Fruit fly (Drosophila melanogaster) whole organism, prepupa: ENCODE results near the gene CG17271.

Experiments used
- CG10631 ChIP-seq: fragments of 200-800 bp; sonication (Bioruptor generic); optimal IDR thresholded peaks from 2 replicates; lab custom pipeline; 2016; ENCODE audit warnings: missing biosample characterization, missing genetic modification characterization
- CG10669 ChIP-seq: fragments of 200-800 bp; sonication (Bioruptor generic); optimal IDR thresholded peaks from 3 replicates; lab custom pipeline; 2018; ENCODE audit warnings: missing biosample characterization, mild to moderate bottlenecking, missing genetic modification characterization, moderate library complexity
- CG11294 ChIP-seq: fragments of 200-800 bp; sonication (Bioruptor generic); IDR thresholded peaks from 2 replicates; pipeline ENCODE4 v1.3.6; 2022; ENCODE audit warnings: missing biosample characterization, missing genetic modification characterization
- CG11762 ChIP-seq: fragments of 200-800 bp; sonication (Bioruptor generic); optimal IDR thresholded peaks from 3 replicates; lab custom pipeline; 2016; ENCODE audit warnings: missing biosample characterization, missing genetic modification characterization; ENCODE audit not compliant: insufficient read depth
- CG11902 ChIP-seq: fragments of 200-800 bp; sonication (Bioruptor generic); optimal IDR thresholded peaks from 3 replicates; lab custom pipeline; 2016; ENCODE audit warnings: missing biosample characterization, missing genetic modification characterization
- CG15336 ChIP-seq: fragments of 200-800 bp; sonication (Bioruptor generic); IDR thresholded peaks from 2 replicates; pipeline ENCODE4 v1.3.6; 2022; ENCODE audit warnings: missing biosample characterization, missing genetic modification characterization
- CG1621 ChIP-seq: fragments of 200-800 bp; sonication (Bioruptor generic); optimal IDR thresholded peaks from 3 replicates; lab custom pipeline; 2018; ENCODE audit warnings: missing biosample characterization, mild to moderate bottlenecking, missing genetic modification characterization
- CG16779 ChIP-seq: fragments of 200-800 bp; sonication (Bioruptor generic); optimal IDR thresholded peaks from 3 replicates; lab custom pipeline; 2017; ENCODE audit warnings: missing biosample characterization, mild to moderate bottlenecking, missing genetic modification characterization
- CG3032 ChIP-seq: fragments of 200-800 bp; optimal IDR thresholded peaks from 2 replicates; lab custom pipeline; 2019; ENCODE audit warnings: missing biosample characterization, mild to moderate bottlenecking, missing genetic modification characterization, moderate library complexity
- CG31627 ChIP-seq: fragments of 200-800 bp; sonication (Bioruptor generic); optimal IDR thresholded peaks from 3 replicates; lab custom pipeline; 2016; ENCODE audit warnings: missing biosample characterization, missing genetic modification characterization
- CG32006 ChIP-seq: fragments of 200-800 bp; sonication (Bioruptor generic); optimal IDR thresholded peaks from 3 replicates; lab custom pipeline; 2017; ENCODE audit warnings: missing biosample characterization, mild to moderate bottlenecking, missing genetic modification characterization
- CG34406 ChIP-seq: fragments of 200-800 bp; sonication (Bioruptor generic); optimal IDR thresholded peaks from 3 replicates; lab custom pipeline; 2016; ENCODE audit warnings: missing biosample characterization, missing genetic modification characterization
- CG3919 ChIP-seq: fragments of 200-800 bp; sonication (Bioruptor generic); optimal IDR thresholded peaks from 3 replicates; lab custom pipeline; 2016; ENCODE audit warnings: missing biosample characterization, missing genetic modification characterization
- CG4318 ChIP-seq: fragments of 200-800 bp; sonication (Bioruptor generic); optimal IDR thresholded peaks from 3 replicates; lab custom pipeline; 2017; ENCODE audit warnings: missing biosample characterization, mild to moderate bottlenecking, missing genetic modification characterization
- CG6792 ChIP-seq: fragments of 200-800 bp; sonication (Bioruptor generic); optimal IDR thresholded peaks from 3 replicates; lab custom pipeline; 2016; ENCODE audit warnings: missing biosample characterization, missing genetic modification characterization
- CG6808 ChIP-seq: fragments of 200-800 bp; sonication (Bioruptor generic); optimal IDR thresholded peaks from 3 replicates; lab custom pipeline; 2017; ENCODE audit warnings: missing biosample characterization, missing genetic modification characterization, mild to moderate bottlenecking, moderate library complexity, missing genetic modification reagents
- CG6854 ChIP-seq: fragments of 200-800 bp; sonication (Bioruptor generic); optimal IDR thresholded peaks from 2 replicates; lab custom pipeline; 2017; ENCODE audit warnings: missing biosample characterization, mild to moderate bottlenecking, missing genetic modification characterization
- CG8119 ChIP-seq: fragments of 200-800 bp; sonication (Bioruptor generic); IDR thresholded peaks from 3 replicates; pipeline ENCODE4 v1.3.6; 2022; ENCODE audit warnings: missing biosample characterization, missing genetic modification characterization
- CG8319 ChIP-seq: fragments of 200-800 bp; sonication (Bioruptor generic); optimal IDR thresholded peaks from 3 replicates; lab custom pipeline; 2016; ENCODE audit warnings: missing biosample characterization, missing genetic modification characterization
- CG8632 ChIP-seq: fragments of 200-800 bp; sonication (Bioruptor generic); optimal IDR thresholded peaks from 3 replicates; lab custom pipeline; 2016; ENCODE audit warnings: missing biosample characterization, missing genetic modification characterization
- CG9139 ChIP-seq: fragments of 200-800 bp; sonication (Bioruptor generic); optimal IDR thresholded peaks from 3 replicates; lab custom pipeline; 2017; ENCODE audit warnings: missing biosample characterization, mild to moderate bottlenecking, missing genetic modification characterization
- Eip75B ChIP-seq: fragments of 200-800 bp; sonication (Bioruptor generic); optimal IDR thresholded peaks from 3 replicates; lab custom pipeline; 2016; ENCODE audit warnings: missing biosample characterization, missing genetic modification characterization
- Eip78C ChIP-seq: fragments of 200-800 bp; sonication (Bioruptor generic); peaks from one replicate; lab custom pipeline; 2016; ENCODE audit warnings: missing biosample characterization, missing genetic modification characterization
- Hr38 ChIP-seq: sonication (Bioruptor generic); optimal IDR thresholded peaks from 2 replicates; lab custom pipeline; 2016; ENCODE audit warnings: missing biosample characterization, missing genetic modification characterization
- Hr39 ChIP-seq: fragments of 200-800 bp; sonication (Bioruptor generic); optimal IDR thresholded peaks from 2 replicates; lab custom pipeline; 2016; ENCODE audit warnings: missing biosample characterization, missing genetic modification characterization
- Hr4 ChIP-seq: fragments of 200-800 bp; sonication (Bioruptor generic); optimal IDR thresholded peaks from 3 replicates; lab custom pipeline; 2016; ENCODE audit warnings: missing biosample characterization, missing genetic modification characterization
- Met ChIP-seq: fragments of 200-800 bp; sonication (Bioruptor generic); optimal IDR thresholded peaks from 3 replicates; lab custom pipeline; 2016; ENCODE audit warnings: missing biosample characterization, missing genetic modification characterization
- OdsH ChIP-seq: fragments of 200-800 bp; sonication (Bioruptor generic); optimal IDR thresholded peaks from 3 replicates; lab custom pipeline; 2016; ENCODE audit warnings: missing biosample characterization, missing genetic modification characterization
- Sox102F ChIP-seq: fragments of 200-800 bp; sonication (Bioruptor generic); optimal IDR thresholded peaks from 2 replicates; lab custom pipeline; 2016; ENCODE audit warnings: missing biosample characterization, mild to moderate bottlenecking, missing genetic modification characterization
- Sox14 ChIP-seq: fragments of 200-800 bp; sonication (Bioruptor generic); optimal IDR thresholded peaks from 3 replicates; lab custom pipeline; 2016; ENCODE audit warnings: missing biosample characterization, missing genetic modification characterization
- Sox15 ChIP-seq: fragments of 200-800 bp; sonication (Bioruptor generic); optimal IDR thresholded peaks from 3 replicates; lab custom pipeline; 2016; ENCODE audit warnings: missing biosample characterization, missing genetic modification characterization
- achi ChIP-seq: fragments of 200-800 bp; sonication (Bioruptor generic); optimal IDR thresholded peaks from 3 replicates; lab custom pipeline; 2016; ENCODE audit warnings: missing biosample characterization, missing genetic modification characterization
- acj6 ChIP-seq: fragments of 200-800 bp; sonication (Bioruptor generic); optimal IDR thresholded peaks from 3 replicates; lab custom pipeline; 2016; ENCODE audit warnings: missing biosample characterization, missing genetic modification characterization
- cyc ChIP-seq: fragments of 200-800 bp; sonication (Bioruptor generic); optimal IDR thresholded peaks from 3 replicates; lab custom pipeline; 2016; ENCODE audit warnings: missing biosample characterization, missing genetic modification characterization
- dac ChIP-seq: fragments of 200-800 bp; sonication (Bioruptor generic); optimal IDR thresholded peaks from 2 replicates; lab custom pipeline; 2017; ENCODE audit warnings: missing biosample characterization, mild to moderate bottlenecking, missing genetic modification characterization
- dsx ChIP-seq: fragments of 200-800 bp; optimal IDR thresholded peaks from 3 replicates; lab custom pipeline; 2019; ENCODE audit warnings: missing biosample characterization, mild to moderate bottlenecking, missing genetic modification characterization, moderate library complexity; ENCODE audit not compliant: poor library complexity, severe bottlenecking
- eg ChIP-seq: fragments of 200-800 bp; sonication (Bioruptor generic); IDR thresholded peaks from 3 replicates; pipeline ENCODE4 v1.3.6; 2022; ENCODE audit warnings: missing biosample characterization, missing genetic modification characterization
- esn ChIP-seq: fragments of 200-800 bp; sonication (Bioruptor generic); optimal IDR thresholded peaks from 2 replicates; lab custom pipeline; 2016; ENCODE audit warnings: missing biosample characterization, mild to moderate bottlenecking, missing genetic modification characterization, moderate library complexity
- fd59A ChIP-seq: fragments of 200-800 bp; sonication (Bioruptor generic); optimal IDR thresholded peaks from 2 replicates; lab custom pipeline; 2017; ENCODE audit warnings: missing biosample characterization, mild to moderate bottlenecking, missing genetic modification characterization, missing genetic modification reagents
- fkh ChIP-seq: fragments of 200-800 bp; sonication (Bioruptor generic); optimal IDR thresholded peaks from 3 replicates; lab custom pipeline; 2017; ENCODE audit warnings: missing biosample characterization, mild to moderate bottlenecking, missing genetic modification characterization, moderate library complexity
- lz ChIP-seq: fragments of 200-800 bp; sonication (Bioruptor generic); optimal IDR thresholded peaks from 3 replicates; lab custom pipeline; 2016; ENCODE audit warnings: missing biosample characterization, missing genetic modification characterization
- net ChIP-seq: fragments of 200-800 bp; sonication (Bioruptor generic); optimal IDR thresholded peaks from 3 replicates; lab custom pipeline; 2016; ENCODE audit warnings: missing biosample characterization, missing genetic modification characterization
- pdm3 ChIP-seq: fragments of 200-800 bp; sonication (Bioruptor generic); optimal IDR thresholded peaks from 3 replicates; lab custom pipeline; 2016; ENCODE audit warnings: missing biosample characterization, missing genetic modification characterization
- spab ChIP-seq: fragments of 200-800 bp; sonication (Bioruptor generic); optimal IDR thresholded peaks from 2 replicates; lab custom pipeline; 2017; ENCODE audit warnings: missing biosample characterization, mild to moderate bottlenecking, missing genetic modification characterization, missing genetic modification reagents
- ss ChIP-seq, 2 experiments: fragments of 200-800 bp; sonication (Bioruptor generic); optimal IDR thresholded peaks; 2 replicates in 1 of 2; 3 replicates in 1 of 2; lab custom pipeline; 2017 to 2018; ENCODE audit warnings: mild to moderate bottlenecking in 2 of 2, missing biosample characterization in 2 of 2, missing genetic modification characterization in 2 of 2, moderate library complexity in 1 of 2
- topi ChIP-seq: fragments of 200-800 bp; sonication (Bioruptor generic); optimal IDR thresholded peaks from 3 replicates; lab custom pipeline; 2016; ENCODE audit warnings: missing biosample characterization, missing genetic modification characterization
- vri ChIP-seq: fragments of 200-800 bp; sonication (Bioruptor generic); optimal IDR thresholded peaks from 3 replicates; lab custom pipeline; 2016; ENCODE audit warnings: missing biosample characterization, mild to moderate bottlenecking, missing genetic modification characterization

The CG17271 gene

DNA sequence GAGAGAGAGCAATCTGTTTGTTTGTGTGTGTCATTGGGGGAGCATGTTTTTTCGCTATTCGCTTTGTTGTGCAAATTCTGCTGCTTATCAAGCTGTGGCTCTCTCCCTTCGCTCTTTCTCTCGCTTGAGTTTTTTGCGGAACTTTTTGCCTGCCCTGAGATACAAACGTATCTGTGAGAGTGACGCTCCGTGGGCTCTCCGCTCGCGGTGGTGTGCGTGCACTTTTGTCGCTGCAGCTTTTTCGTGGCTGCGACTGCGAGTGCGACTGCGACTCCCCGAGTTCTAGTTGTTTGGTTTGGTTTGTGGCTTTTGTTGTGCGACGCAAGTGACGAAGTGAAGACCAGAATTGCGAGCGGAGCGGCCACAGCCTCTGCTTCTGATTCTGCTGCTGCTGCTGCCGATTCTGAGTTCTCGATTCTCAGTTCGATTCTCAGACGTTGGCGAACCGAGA is 39.0 kb downstream of the CG17271 start (continued):
- TF ChIP-seq vri (GFP tag; lab: Kevin White, UChicago) (peak; percentile 53), CG10631 (GFP tag; lab: Kevin White, UChicago) (no peak), CG3919 (GFP tag; lab: Kevin White, UChicago) (no peak), dsx (GFP tag; lab: Kevin White, UChicago) (peak; percentile 57), CG6854 (GFP tag; lab: Kevin White, UChicago) (peak; percentile 83), CG31627 (GFP tag; lab: Kevin White, UChicago) (no peak), CG34406 (no peak), Eip75B (GFP tag; lab: Kevin White, UChicago) (peak; percentile 37)
- TF ChIP-seq, all 60 proteins: peak for 20

DNA sequence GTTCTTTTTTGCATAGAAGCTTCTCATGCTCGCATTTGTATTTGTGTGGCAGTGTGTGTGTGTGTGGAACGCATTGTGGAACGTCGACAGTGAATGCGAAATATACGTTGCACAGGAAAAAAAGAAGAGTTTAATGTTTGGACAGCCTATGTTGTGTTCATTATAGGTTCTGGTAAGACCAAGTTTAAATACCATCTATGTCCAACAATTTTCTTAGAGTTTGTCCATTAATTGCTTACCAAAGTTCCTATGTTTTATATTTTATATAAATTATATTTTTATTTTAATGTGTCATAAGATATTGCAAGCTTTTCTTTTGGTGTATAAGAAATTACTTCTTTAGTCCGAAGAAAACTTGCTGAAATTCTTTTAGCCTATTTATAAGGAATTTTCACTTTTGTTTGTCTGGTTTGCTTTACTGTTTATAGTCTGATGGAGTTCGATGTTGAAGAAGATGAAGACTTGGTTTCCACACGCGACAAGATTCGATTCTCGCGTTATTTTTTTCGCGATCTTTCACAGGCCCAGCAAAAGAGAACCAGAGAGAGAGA is 39.5 kb downstream of the CG17271 start:
- TF ChIP-seq CG11762 (GFP tag; lab: Kevin White, UChicago) (peak; percentile 79), fkh (GFP tag; lab: Kevin White, UChicago) (no peak), CG10669 (peak; percentile 91), CG6792 (GFP tag; lab: Kevin White, UChicago) (peak; percentile 86), dsx (GFP tag; lab: Kevin White, UChicago) (peak; percentile 89), CG34406 (peak; percentile 87), dac (peak; percentile 67), cyc (GFP tag; lab: Kevin White, UChicago) (peak; percentile 79), CG16779 (tag; lab: Kevin White, UChicago) (peak; percentile 76), CG32006 (GFP tag; lab: Kevin White, UChicago) (peak; percentile 94), Hr4 (GFP tag; lab: Kevin White, UChicago) (peak; percentile 80), CG4318 (GFP tag; lab: Kevin White, UChicago) (peak; percentile 84), fd59A (GFP tag; lab: Kevin White, UChicago) (peak; percentile 74), eg (GFP tag; lab: Robert Waterston, UW) (peak; percentile 88), achi (GFP tag; lab: Kevin White, UChicago) (peak; percentile 91), OdsH (GFP tag; lab: Kevin White, UChicago) (peak; percentile 92), acj6 (peak; percentile 92), CG11902 (GFP tag; lab: Kevin White, UChicago) (peak; percentile 70), Eip78C (GFP tag; lab: Kevin White, UChicago) (peak; percentile 94), CG1621 (tag; lab: Kevin White, UChicago) (peak; percentile 78), Sox15 (GFP tag; lab: Kevin White, UChicago) (peak; percentile 75), ss (GFP tag; optimal IDR thresholded peaks at IDR 0.05; lab: Kevin White, UChicago) (peak; percentile 85 to 87), Sox14 (GFP tag; lab: Kevin White, UChicago) (peak; percentile 78), pdm3 (GFP tag; lab: Kevin White, UChicago) (peak; percentile 79), CG8632 (GFP tag; lab: Kevin White, UChicago) (peak; percentile 90), esn (GFP tag; lab: Kevin White, UChicago) (peak; percentile 87), topi (GFP tag; lab: Kevin White, UChicago) (peak; percentile 75), net (GFP tag; lab: Kevin White, UChicago) (peak; percentile 83), Hr39 (GFP tag; lab: Kevin White, UChicago) (peak; percentile 77), Met (peak; percentile 74), Eip75B (GFP tag; lab: Kevin White, UChicago) (peak; percentile 80), CG31627 (GFP tag; lab: Kevin White, UChicago) (peak; percentile 78), vri (GFP tag; lab: Kevin White, UChicago) (peak; percentile 27), CG9139 (peak; percentile 79), Hr38 (GFP tag; lab: Kevin White, UChicago) (no peak), CG6808 (GFP tag; lab: Kevin White, UChicago) (peak; percentile 88), lz (GFP tag; lab: Kevin White, UChicago) (peak; percentile 82), CG6854 (GFP tag; lab: Kevin White, UChicago) (peak; percentile 29), Sox102F (peak; percentile 64), CG15336 (peak; percentile 81), CG8319 (GFP tag; lab: Kevin White, UChicago) (peak; percentile 78), CG3032 (tag; lab: Kevin White, UChicago) (peak; percentile 96), CG10631 (GFP tag; lab: Kevin White, UChicago) (peak; percentile 96), spab (GFP tag; lab: Kevin White, UChicago) (peak; percentile 91), CG8119 (GFP tag; lab: Robert Waterston, UW) (peak; percentile 80), CG11294 (GFP tag; lab: Robert Waterston, UW) (peak; percentile 75)
